Fruit fly (Drosophila melanogaster) whole organism, wandering third instar larva: ENCODE data around the gene CG2694.

ENCODE experiments used
- Abd-B ChIP-seq: fragments of >200 bp; optimal IDR thresholded peaks from 2 replicates; lab custom pipeline; 2017; ENCODE audit warnings: missing biosample characterization, missing genetic modification characterization
- CG32264 ChIP-seq: fragments of 200-800 bp; sonication (Bioruptor generic); optimal IDR thresholded peaks from 2 replicates; lab custom pipeline; 2016; ENCODE audit warnings: missing biosample characterization, missing genetic modification characterization
- CG9705 ChIP-seq: fragments of 200-800 bp; sonication (Bioruptor generic); optimal IDR thresholded peaks from 2 replicates; lab custom pipeline; 2018; ENCODE audit warnings: missing biosample characterization, mild to moderate bottlenecking, missing genetic modification characterization
- CrebA ChIP-seq: fragments of 200-800 bp; sonication (Bioruptor generic); optimal IDR thresholded peaks from 2 replicates; lab custom pipeline; 2016; ENCODE audit warnings: missing biosample characterization, mild to moderate bottlenecking, missing genetic modification characterization, borderline replicate concordance
- Dfd ChIP-seq: fragments of >200 bp; optimal IDR thresholded peaks from 2 replicates; lab custom pipeline; 2017; ENCODE audit warnings: missing biosample characterization, missing genetic modification characterization
- Dif ChIP-seq: fragments of 200-275, 200-300 bp; sonication (Bioruptor generic); optimal IDR thresholded peaks from 2 replicates; lab custom pipeline; 2018; ENCODE audit warnings: missing biosample characterization, missing genetic modification characterization; ENCODE audit not compliant: partially characterized antibody
- GATAd ChIP-seq: sonication (Bioruptor generic); optimal IDR thresholded peaks from 2 replicates; lab custom pipeline; 2016; ENCODE audit warnings: missing biosample characterization, missing genetic modification characterization
- HLH106 ChIP-seq: fragments of 200-800 bp; optimal IDR thresholded peaks from 3 replicates; lab custom pipeline; 2019; ENCODE audit warnings: missing biosample characterization, mild to moderate bottlenecking, missing genetic modification characterization, moderate library complexity
- Hnf4 ChIP-seq: fragments of 200-800 bp; sonication (Bioruptor generic); optimal IDR thresholded peaks from 2 replicates; lab custom pipeline; 2016; ENCODE audit warnings: missing biosample characterization, mild to moderate bottlenecking, missing genetic modification characterization
- Hr78 ChIP-seq: fragments of >200 bp; optimal IDR thresholded peaks from 2 replicates; lab custom pipeline; 2017; ENCODE audit warnings: missing biosample characterization, missing genetic modification characterization
- Jra ChIP-seq: sonication (Bioruptor generic); optimal IDR thresholded peaks from 2 replicates; lab custom pipeline; 2016; ENCODE audit warnings: missing biosample characterization, missing genetic modification characterization
- Mio ChIP-seq: sonication (Bioruptor generic); optimal IDR thresholded peaks from 2 replicates; lab custom pipeline; 2016; ENCODE audit warnings: missing biosample characterization, missing genetic modification characterization
- Myc ChIP-seq: fragments of >200 bp; optimal IDR thresholded peaks from 2 replicates; lab custom pipeline; 2017
- N ChIP-seq: fragments of >200 bp; optimal IDR thresholded peaks from 2 replicates; lab custom pipeline; 2018; ENCODE audit warnings: missing biosample characterization, missing external identifiers, missing genetic modification characterization
- OdsH ChIP-seq: fragments of 200-800 bp; sonication (Bioruptor generic); optimal IDR thresholded peaks from 2 replicates; lab custom pipeline; 2016; ENCODE audit warnings: missing biosample characterization, mild to moderate bottlenecking, missing genetic modification characterization
- Sp1 ChIP-seq: fragments of 200-800 bp; sonication (Bioruptor generic); optimal IDR thresholded peaks from 3 replicates; lab custom pipeline; 2019; ENCODE audit warnings: missing biosample characterization, mild to moderate bottlenecking, missing genetic modification characterization, moderate library complexity
- Vsx2 ChIP-seq: fragments of 200-300, 225-300 bp; sonication (Bioruptor generic); optimal IDR thresholded peaks from 2 replicates; lab custom pipeline; 2018; ENCODE audit warnings: missing biosample characterization, missing genetic modification characterization; ENCODE audit not compliant: partially characterized antibody
- br ChIP-seq: fragments of 200-800 bp; sonication (Bioruptor generic); optimal IDR thresholded peaks from 2 replicates; lab custom pipeline; 2016; ENCODE audit warnings: missing biosample characterization, missing genetic modification characterization
- brk ChIP-seq: fragments of 200-800 bp; sonication (Bioruptor generic); optimal IDR thresholded peaks from 2 replicates; lab custom pipeline; 2016; ENCODE audit warnings: missing biosample characterization, mild to moderate bottlenecking, missing genetic modification characterization
- dl ChIP-seq, 2 experiments: fragments of 175-275, 200-275 bp in 1 of 2; fragments of 200-275 bp in 1 of 2; sonication (Bioruptor generic); optimal IDR thresholded peaks; lab custom pipeline; 2018; ENCODE audit warnings: mild to moderate bottlenecking in 2 of 2, missing biosample characterization in 2 of 2, missing genetic modification characterization in 2 of 2, moderate library complexity in 2 of 2; ENCODE audit not compliant: partially characterized antibody in 2 of 2, insufficient read depth in 1 of 2
- dmrt93B ChIP-seq: fragments of 200-800 bp; sonication (Bioruptor generic); optimal IDR thresholded peaks from 2 replicates; lab custom pipeline; 2018; ENCODE audit warnings: missing biosample characterization, mild to moderate bottlenecking, missing genetic modification characterization
- dsf ChIP-seq: sonication (Bioruptor generic); optimal IDR thresholded peaks from 2 replicates; lab custom pipeline; 2016; ENCODE audit warnings: missing biosample characterization, missing genetic modification characterization, borderline replicate concordance
- ey ChIP-seq: fragments of 200-800 bp; sonication (Bioruptor generic); optimal IDR thresholded peaks from 2 replicates; lab custom pipeline; 2016; ENCODE audit warnings: missing biosample characterization, missing genetic modification characterization
- foxo ChIP-seq, 2 experiments: fragments of 200-800 bp; sonication (Bioruptor generic); optimal IDR thresholded peaks; 2 replicates in 1 of 2; 3 replicates in 1 of 2; lab custom pipeline; 2016 to 2017; ENCODE audit warnings: missing biosample characterization in 2 of 2, missing genetic modification characterization in 2 of 2
- fru ChIP-seq: fragments of 200-800 bp; sonication (Bioruptor generic); optimal IDR thresholded peaks from 3 replicates; lab custom pipeline; 2016; ENCODE audit warnings: missing biosample characterization, mild to moderate bottlenecking, missing genetic modification characterization
- h ChIP-seq: fragments of 200-800 bp; sonication (Bioruptor generic); optimal IDR thresholded peaks from 3 replicates; lab custom pipeline; 2016; ENCODE audit warnings: missing biosample characterization, mild to moderate bottlenecking, missing genetic modification characterization
- jim ChIP-seq: fragments of 175-275, 200-325 bp; sonication (Bioruptor generic); optimal IDR thresholded peaks from 2 replicates; lab custom pipeline; 2016; ENCODE audit warnings: missing biosample characterization, mild to moderate bottlenecking, missing genetic modification characterization
- psq ChIP-seq: fragments of 200-800 bp; sonication (Bioruptor generic); optimal IDR thresholded peaks from 3 replicates; lab custom pipeline; 2017; ENCODE audit warnings: missing biosample characterization, mild to moderate bottlenecking, missing genetic modification characterization, moderate library complexity
- rgr ChIP-seq: fragments of 200-800 bp; sonication (Bioruptor generic); optimal IDR thresholded peaks from 3 replicates; lab custom pipeline; 2016; ENCODE audit warnings: missing biosample characterization, mild to moderate bottlenecking, missing genetic modification characterization
- sv ChIP-seq: fragments of 200-800 bp; sonication (Bioruptor generic); optimal IDR thresholded peaks from 3 replicates; lab custom pipeline; 2016; ENCODE audit warnings: missing biosample characterization, missing genetic modification characterization
- tai ChIP-seq: sonication (Bioruptor generic); optimal IDR thresholded peaks from 2 replicates; lab custom pipeline; 2016; ENCODE audit warnings: missing biosample characterization, missing genetic modification characterization
- woc ChIP-seq: sonication (Bioruptor generic); optimal IDR thresholded peaks from 2 replicates; lab custom pipeline; 2016; ENCODE audit warnings: missing biosample characterization, mild to moderate bottlenecking, missing genetic modification characterization

Gene CG2694

dm6 chrX:2704134-2704773, 9.6 kb upstream of the CG2694 start, which contains the start of gene eIF2Bbeta:
TSS of gene eIF2Bbeta (plus strand) at chrX:2704571.
- TF ChIP-seq rgr (no peak), CG32264 (GFP tag; lab: Kevin White, UChicago) (no peak), Dfd (no peak), Myc (peak; percentile 93)

DNA sequence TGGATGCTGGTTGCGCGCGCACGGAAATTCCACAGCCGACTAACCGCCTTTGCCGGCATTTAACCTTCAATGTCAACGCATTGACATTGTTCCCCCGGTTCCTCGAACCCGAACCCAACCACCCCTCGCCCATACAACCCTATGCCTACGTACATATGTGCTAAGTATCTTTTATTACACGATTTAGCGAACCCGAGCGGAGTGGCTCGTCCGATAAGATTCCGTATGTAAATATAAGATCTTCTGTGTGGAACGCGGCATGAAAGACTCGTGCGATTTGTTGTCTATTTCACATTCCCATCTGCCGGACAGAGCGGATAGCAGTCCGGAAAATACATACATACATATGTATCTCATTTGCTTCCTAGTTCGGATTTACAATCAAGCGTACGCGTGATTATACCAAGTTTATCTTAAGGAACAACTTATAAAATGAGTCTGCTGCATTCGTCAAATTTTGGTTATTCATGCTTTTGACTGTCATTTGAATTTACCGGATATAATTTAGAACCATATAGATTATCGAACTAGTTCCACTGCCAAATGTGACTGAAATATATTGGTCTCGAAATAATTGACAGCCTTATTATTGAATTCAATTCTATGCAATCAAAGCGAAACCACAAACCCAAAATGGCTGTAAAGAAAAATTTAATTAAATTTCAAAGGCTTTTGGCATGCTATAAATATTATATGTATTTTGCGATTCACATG, 6.3 kb upstream of the CG2694 start, which contains the start of gene CG2680:
TSS of gene CG2680 (minus strand) at position 51 of the 714 bp plus-strand sequence.
- no peak for TF ChIP-seq brk
- TF ChIP-seq CG9705 (GFP tag; lab: Kevin White, UChicago): no peak
- no peak for TF ChIP-seq Hnf4 (GFP tag; lab: Kevin White, UChicago)
- TF ChIP-seq GATAd (GFP tag; lab: Kevin White, UChicago): no peak
- TF ChIP-seq br (GFP tag; lab: Kevin White, UChicago): no peak
- no peak for TF ChIP-seq Dif
- TF ChIP-seq Jra (GFP tag; lab: Kevin White, UChicago): no peak
- TF ChIP-seq sv (GFP tag; lab: Kevin White, UChicago): no peak
- no peak for TF ChIP-seq tai (GFP tag; lab: Kevin White, UChicago)
- TF ChIP-seq Mio (GFP tag; lab: Kevin White, UChicago): no peak
- TF ChIP-seq fru (GFP tag; lab: Kevin White, UChicago): no peak
- TF ChIP-seq rgr: no peak
- no peak for TF ChIP-seq woc (GFP tag; lab: Kevin White, UChicago)
- no peak for TF ChIP-seq Sp1 (GFP tag; lab: Kevin White, UChicago)
- TF ChIP-seq dmrt93B (GFP tag; lab: Kevin White, UChicago): no peak
- no peak for TF ChIP-seq h (GFP tag; lab: Kevin White, UChicago)
- TF ChIP-seq Hr78 (GFP tag; lab: Kevin White, UChicago): no peak
- TF ChIP-seq CG32264 (GFP tag; lab: Kevin White, UChicago): no peak
- TF ChIP-seq Vsx2 (GFP tag; lab: Kevin White, UChicago): no peak
- TF ChIP-seq CrebA (GFP tag; lab: Kevin White, UChicago): no peak
- TF ChIP-seq, all 38 proteins: peak for 0

- no peak for TF ChIP-seq dsf (GFP tag; lab: Kevin White, UChicago)
- no peak for TF ChIP-seq Abd-B
- TF ChIP-seq Dfd: no peak
- TF ChIP-seq fru (GFP tag; lab: Kevin White, UChicago): peak; percentile 18
- no peak for TF ChIP-seq CG32264 (GFP tag; lab: Kevin White, UChicago)
- TF ChIP-seq N (GFP tag; lab: Kevin White, UChicago): no peak
- no peak for TF ChIP-seq GATAd (GFP tag; lab: Kevin White, UChicago)
- peak in 1 of 2 experiments; percentile 43 for TF ChIP-seq foxo (GFP tag; optimal IDR thresholded peaks at IDR 0.05; lab: Kevin White, UChicago)
- TF ChIP-seq jim (GFP tag; lab: Kevin White, UChicago): no peak
- TF ChIP-seq Vsx2 (GFP tag; lab: Kevin White, UChicago): no peak
- TF ChIP-seq OdsH (GFP tag; lab: Kevin White, UChicago): peak; percentile 14
- TF ChIP-seq ey (GFP tag; lab: Kevin White, UChicago): peak; percentile 42
- no peak for TF ChIP-seq psq (GFP tag; lab: Kevin White, UChicago)
- no peak for TF ChIP-seq dl (GFP tag; optimal IDR thresholded peaks at IDR 0.05; lab: Kevin White, UChicago; ENCODE audit: insufficient read depth in 1 of 2, partially characterized antibody in 2 of 2)
- TF ChIP-seq sv (GFP tag; lab: Kevin White, UChicago): no peak
- TF ChIP-seq HLH106: no peak
- peak; percentile 9 for TF ChIP-seq h (GFP tag; lab: Kevin White, UChicago)
- peak; percentile 26 for TF ChIP-seq rgr
- no peak for TF ChIP-seq br (GFP tag; lab: Kevin White, UChicago)
Observed at dm6 chrX:2708156-2708734, 5.6 kb upstream of the CG2694 start, which contains the start of gene CG2681. TSS of gene CG2681 (plus strand) at chrX:2708684.
